Worm (Caenorhabditis elegans) whole organism, early embryonic: ENCODE data around the gene srj-39.

Experiments
- F13C5.2 ChIP-seq: sonication (generic microtip); optimal IDR thresholded peaks from 2 replicates; lab custom pipeline; 2017; ENCODE audit warnings: mild to moderate bottlenecking, missing genetic modification characterization, inconsistent platforms, missing compliant biosample characterization
- aly-1 ChIP-seq: sonication (generic microtip); optimal IDR thresholded peaks from 2 replicates; lab custom pipeline; 2016; ENCODE audit warnings: missing genetic modification characterization, missing compliant biosample characterization
- ama-1 ChIP-seq: fragments of 150-350 bp; optimal IDR thresholded peaks from 2 replicates; lab custom pipeline; 2014
- ceh-13 ChIP-seq: fragments of 200-800 bp; sonication (Bioruptor generic); optimal IDR thresholded peaks from 2 replicates; lab custom pipeline; 2018; ENCODE audit warnings: mild to moderate bottlenecking, missing genetic modification characterization, missing compliant biosample characterization
- ets-7 ChIP-seq: sonication (generic microtip); optimal IDR thresholded peaks from 2 replicates; lab custom pipeline; 2016; ENCODE audit warnings: missing genotype, missing genetic modification characterization, missing compliant biosample characterization
- flt-1 ChIP-seq: fragments of 200-800 bp; sonication (Bioruptor generic); IDR thresholded peaks from 2 replicates; pipeline ENCODE4 v1.3.6; 2022; ENCODE audit warnings: missing genetic modification characterization, missing compliant biosample characterization
- hmbx-1 ChIP-seq: sonication (generic microtip); optimal IDR thresholded peaks from 2 replicates; lab custom pipeline; 2016; ENCODE audit warnings: mild to moderate bottlenecking, missing genetic modification characterization, missing compliant biosample characterization
- hmg-4 ChIP-seq: fragments of 200-800 bp; sonication (Bioruptor generic); optimal IDR thresholded peaks from 2 replicates; lab custom pipeline; 2018; ENCODE audit warnings: mild to moderate bottlenecking, missing genetic modification characterization, missing compliant biosample characterization
- hnd-1 ChIP-seq: sonication (generic microtip); optimal IDR thresholded peaks from 2 replicates; lab custom pipeline; 2016; ENCODE audit warnings: missing genetic modification characterization, missing compliant biosample characterization
- scrt-1 ChIP-seq: fragments of 200-800 bp; sonication (Bioruptor generic); IDR thresholded peaks from 2 replicates; pipeline ENCODE4 v1.3.6; 2022; ENCODE audit warnings: missing genetic modification characterization, missing compliant biosample characterization
- sea-1 ChIP-seq: fragments of 200-800 bp; sonication (Bioruptor generic); conservative IDR thresholded peaks from 2 replicates; pipeline ENCODE4 v1.3.6; 2022; ENCODE audit warnings: missing genetic modification characterization, missing compliant biosample characterization
- tbx-11 ChIP-seq: fragments of 200-800 bp; sonication (Bioruptor generic); IDR thresholded peaks from 2 replicates; pipeline ENCODE4 v1.3.6; 2022; ENCODE audit warnings: missing genetic modification characterization, missing compliant biosample characterization
- tbx-37 ChIP-seq: fragments of 200-800 bp; sonication (Bioruptor generic); conservative IDR thresholded peaks from 2 replicates; pipeline ENCODE4 v1.3.6; 2022; ENCODE audit warnings: missing genetic modification reagents, missing genetic modification characterization, missing compliant biosample characterization
- tra-4 ChIP-seq: sonication (generic microtip); optimal IDR thresholded peaks from 2 replicates; lab custom pipeline; 2017; ENCODE audit warnings: missing genetic modification characterization, missing compliant biosample characterization

DNA sequence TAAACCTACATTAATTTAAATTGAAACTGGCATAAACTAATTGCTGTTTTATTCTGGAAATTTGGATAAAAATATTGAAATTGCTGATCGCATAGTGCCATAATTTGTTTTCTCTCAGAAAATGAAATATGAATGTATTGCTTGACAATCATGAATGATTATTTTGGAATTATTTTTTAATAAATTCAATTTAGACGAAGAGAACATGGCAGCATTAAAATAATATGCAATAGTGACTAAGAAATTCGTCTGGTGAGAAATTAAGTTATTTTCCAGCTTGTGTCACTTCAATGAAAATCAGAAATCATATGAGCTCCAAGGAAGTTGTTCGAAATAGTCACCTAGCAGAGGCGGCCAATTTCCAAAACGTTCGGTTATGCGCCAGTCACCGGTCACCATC is 10.2 kb downstream of the srj-39 start, which contains the start of gene srw-133:
- TF ChIP-seq flt-1 (no peak), sea-1 (GFP tag; lab: Robert Waterston, UW) (no peak), tbx-11 (GFP tag; lab: Robert Waterston, UW) (no peak), scrt-1 (GFP tag; lab: Robert Waterston, UW) (no peak), ets-7 (no peak), hmg-4 (GFP tag; lab: Kevin White, UChicago) (no peak), ama-1 (lab: Kevin White, UChicago) (no peak), hnd-1 (tag; lab: Kevin White, UChicago) (no peak), ceh-13 (GFP tag; lab: Kevin White, UChicago) (no peak), tra-4 (tag; lab: Kevin White, UChicago) (no peak), hmbx-1 (no peak), tbx-37 (no peak), aly-1 (no peak), F13C5.2 (tag; lab: Kevin White, UChicago) (no peak)
